Worm (Caenorhabditis elegans) whole organism, young adult: Measurements from ENCODE around the gene R10H10.7.
A peak's percentile ranks its signal among the peaks of the same experiment; 100 is the strongest.

Experiments
- B0336.3 ChIP-seq: fragments of 200-800 bp; sonication (Bioruptor generic); IDR thresholded peaks from 2 replicates; pipeline ENCODE4 v1.3.6; 2022; ENCODE audit warnings: missing genetic modification characterization, missing compliant biosample characterization
- C06A6.2 ChIP-seq: fragments of 200-800 bp; sonication (Bioruptor generic); conservative IDR thresholded peaks from 2 replicates; pipeline ENCODE4 v1.3.6; 2022; ENCODE audit warnings: missing genetic modification characterization, missing compliant biosample characterization
- F49E8.2 ChIP-seq: sonication (generic microtip); optimal IDR thresholded peaks from 3 replicates; lab custom pipeline; 2017; ENCODE audit warnings: missing genetic modification characterization, mild to moderate bottlenecking, missing compliant biosample characterization, antibody characterized with exemption, moderate library complexity; ENCODE audit not compliant: insufficient read depth
- F55B11.4 ChIP-seq: sonication (generic microtip); optimal IDR thresholded peaks from 2 replicates; lab custom pipeline; 2016; ENCODE audit warnings: missing compliant biosample characterization, missing genetic modification characterization, borderline replicate concordance; ENCODE audit not compliant: insufficient read depth
- F57A8.1 ChIP-seq: fragments of 200-800 bp; sonication (Bioruptor generic); optimal IDR thresholded peaks from 2 replicates; lab custom pipeline; 2018; ENCODE audit warnings: mild to moderate bottlenecking, missing genetic modification characterization, moderate library complexity, missing compliant biosample characterization
- F57C9.4 ChIP-seq: sonication (generic microtip); optimal IDR thresholded peaks from 2 replicates; lab custom pipeline; 2017; ENCODE audit warnings: mild to moderate bottlenecking, missing genetic modification characterization, missing compliant biosample characterization
- K11D2.4 ChIP-seq: fragments of 200-800 bp; sonication (Bioruptor generic); IDR thresholded peaks from 2 replicates; pipeline ENCODE4 v1.3.6; 2022; ENCODE audit warnings: missing genetic modification reagents, missing genetic modification characterization, missing compliant biosample characterization
- K12H6.12 ChIP-seq: fragments of 200-800 bp; sonication (Bioruptor generic); optimal IDR thresholded peaks from 2 replicates; lab custom pipeline; 2018; ENCODE audit warnings: mild to moderate bottlenecking, missing genetic modification characterization, missing compliant biosample characterization
- Y53F4B.3 ChIP-seq: fragments of 200-800 bp; sonication (Bioruptor generic); IDR thresholded peaks from 2 replicates; pipeline ENCODE4 v1.3.6; 2022; ENCODE audit warnings: missing genetic modification reagents, missing genetic modification characterization, missing compliant biosample characterization
- Y79H2A.3 ChIP-seq: fragments of 200-800 bp; sonication (Bioruptor generic); conservative IDR thresholded peaks from 2 replicates; pipeline ENCODE4 v1.3.6; 2022; ENCODE audit warnings: missing genetic modification reagents, missing genetic modification characterization, missing compliant biosample characterization
- Y95B8A.8 ChIP-seq: fragments of 200-800 bp; sonication (Bioruptor generic); IDR thresholded peaks from 2 replicates; pipeline ENCODE4 v1.3.6; 2022; ENCODE audit warnings: missing genetic modification reagents, missing genetic modification characterization, missing compliant biosample characterization
- ZK185.1 ChIP-seq: sonication (generic microtip); optimal IDR thresholded peaks from 2 replicates; lab custom pipeline; 2016; ENCODE audit warnings: mild to moderate bottlenecking, missing genetic modification characterization, missing compliant biosample characterization; ENCODE audit not compliant: poor library complexity, severe bottlenecking
- ccch-3 ChIP-seq: fragments of 200-800 bp; sonication (Bioruptor generic); optimal IDR thresholded peaks from 2 replicates; lab custom pipeline; 2018; ENCODE audit warnings: mild to moderate bottlenecking, missing genetic modification characterization, missing compliant biosample characterization
- cebp-2 ChIP-seq: fragments of 200-800 bp; sonication (Bioruptor generic); IDR thresholded peaks from 2 replicates; pipeline ENCODE4 v1.3.6; 2022; ENCODE audit warnings: missing genetic modification characterization, missing compliant biosample characterization
- ceh-27 ChIP-seq: fragments of 200-800 bp; sonication (Bioruptor generic); optimal IDR thresholded peaks from 2 replicates; lab custom pipeline; 2018; ENCODE audit warnings: mild to moderate bottlenecking, missing genetic modification characterization, moderate library complexity, missing compliant biosample characterization
- ceh-40 ChIP-seq: fragments of 200-800 bp; sonication (Bioruptor generic); IDR thresholded peaks from 2 replicates; pipeline ENCODE4 v1.3.6; 2022; ENCODE audit warnings: missing genetic modification characterization, missing compliant biosample characterization
- ceh-58 ChIP-seq: fragments of 200-800 bp; sonication (Bioruptor generic); IDR thresholded peaks from 2 replicates; pipeline ENCODE4 v1.3.6; 2022; ENCODE audit warnings: missing genetic modification characterization, missing compliant biosample characterization
- ceh-91 ChIP-seq: fragments of 200-800 bp; sonication (Bioruptor generic); IDR thresholded peaks from 2 replicates; pipeline ENCODE4 v1.3.6; 2022; ENCODE audit warnings: missing genetic modification reagents, missing genetic modification characterization, missing compliant biosample characterization
- dpl-1 ChIP-seq: fragments of 150-350 bp; optimal IDR thresholded peaks from 2 replicates; lab custom pipeline; 2014; ENCODE audit warnings: missing biosample characterization, missing genetic modification reagents, missing genetic modification characterization
- ekl-4 ChIP-seq: fragments of 200-800 bp; sonication (Bioruptor generic); IDR thresholded peaks from 2 replicates; pipeline ENCODE4 v1.3.6; 2022; ENCODE audit warnings: missing genetic modification reagents, missing genetic modification characterization, missing compliant biosample characterization
- hlh-12 ChIP-seq: sonication (generic microtip); optimal IDR thresholded peaks from 2 replicates; lab custom pipeline; 2016; ENCODE audit warnings: missing genetic modification characterization, missing compliant biosample characterization
- hmg-1.2 ChIP-seq: fragments of 200-800 bp; sonication (Bioruptor generic); IDR thresholded peaks from 2 replicates; pipeline ENCODE4 v1.3.6; 2022; ENCODE audit warnings: missing genetic modification reagents, missing genetic modification characterization, missing compliant biosample characterization
- hrde-1 ChIP-seq: sonication (generic microtip); optimal IDR thresholded peaks from 2 replicates; lab custom pipeline; 2016; ENCODE audit warnings: missing genetic modification characterization, mild to moderate bottlenecking, missing compliant biosample characterization, moderate library complexity, missing genotype, missing genetic modification reagents, borderline replicate concordance
- lin-35 ChIP-seq, 3 experiments: fragments of 150-350 bp in 2 of 3; sonication (generic microtip) in 1 of 3; optimal IDR thresholded peaks; 2 replicates each; lab custom pipeline; 2014 to 2018; ENCODE audit warnings: missing biosample characterization in 3 of 3, missing genetic modification characterization in 3 of 3, missing genetic modification reagents in 3 of 3
- lsl-1 ChIP-seq: fragments of 200-800 bp; sonication (Bioruptor generic); optimal IDR thresholded peaks from 2 replicates; lab custom pipeline; 2018; ENCODE audit warnings: mild to moderate bottlenecking, missing genetic modification characterization, moderate library complexity, missing compliant biosample characterization
- madf-6 ChIP-seq: fragments of 200-800 bp; sonication (Bioruptor generic); IDR thresholded peaks from 2 replicates; pipeline ENCODE4 v1.3.6; 2022; ENCODE audit warnings: missing genetic modification reagents, missing genetic modification characterization, missing compliant biosample characterization
- nfyb-1 ChIP-seq: fragments of 200-800 bp; sonication (Bioruptor generic); IDR thresholded peaks from 2 replicates; pipeline ENCODE4 v1.3.6; 2022; ENCODE audit warnings: missing genetic modification reagents, missing genetic modification characterization, missing compliant biosample characterization
- nhr-179 ChIP-seq: sonication (generic microtip); optimal IDR thresholded peaks from 2 replicates; lab custom pipeline; 2016; ENCODE audit warnings: mild to moderate bottlenecking, missing genetic modification characterization, missing compliant biosample characterization
- nhr-27 ChIP-seq: fragments of 200-800 bp; sonication (Bioruptor generic); optimal IDR thresholded peaks from 2 replicates; lab custom pipeline; 2018; ENCODE audit warnings: mild to moderate bottlenecking, missing genetic modification characterization, moderate library complexity, missing compliant biosample characterization
- nhr-80 ChIP-seq: sonication (generic microtip); optimal IDR thresholded peaks from 2 replicates; lab custom pipeline; 2016; ENCODE audit warnings: missing genetic modification characterization, missing compliant biosample characterization
- nhr-90 ChIP-seq: sonication (generic microtip); optimal IDR thresholded peaks from 2 replicates; lab custom pipeline; 2016; ENCODE audit warnings: missing genotype, mild to moderate bottlenecking, missing genetic modification characterization, missing compliant biosample characterization
- pbrm-1 ChIP-seq: fragments of 200-800 bp; sonication (Bioruptor generic); IDR thresholded peaks from 2 replicates; pipeline ENCODE4 v1.3.6; 2022; ENCODE audit warnings: missing genetic modification reagents, missing genetic modification characterization, missing compliant biosample characterization
- repo-1 ChIP-seq: sonication (generic microtip); optimal IDR thresholded peaks from 2 replicates; lab custom pipeline; 2017; ENCODE audit warnings: mild to moderate bottlenecking, missing genetic modification characterization, missing compliant biosample characterization
- rpc-1 ChIP-seq, 2 experiments: fragments of 150-350 bp in 1 of 2; sonication (generic microtip) in 1 of 2; optimal IDR thresholded peaks; 2 replicates each; lab custom pipeline; 2014 to 2018; ENCODE audit warnings: missing biosample characterization in 1 of 2, missing genetic modification characterization in 1 of 2, missing genetic modification reagents in 1 of 2, missing genotype in 1 of 2
- sea-2 ChIP-seq: fragments of 200-800 bp; sonication (Bioruptor generic); IDR thresholded peaks from 2 replicates; pipeline ENCODE4 v1.3.6; 2022; ENCODE audit warnings: missing genetic modification characterization, missing compliant biosample characterization
- snpc-1.1 ChIP-seq: sonication (generic microtip); optimal IDR thresholded peaks from 2 replicates; lab custom pipeline; 2017; ENCODE audit warnings: missing genetic modification characterization, mild to moderate bottlenecking, missing compliant biosample characterization, antibody characterized with exemption, moderate library complexity, missing genotype, missing genetic modification reagents; ENCODE audit not compliant: insufficient read depth
- snpc-4 ChIP-seq, 5 experiments: fragments of 150-350 bp in 1 of 5; sonication (generic microtip) in 4 of 5; optimal IDR thresholded peaks; 2 replicates each; lab custom pipeline; 2014 to 2018; ENCODE audit warnings: missing genetic modification characterization in 5 of 5, missing biosample characterization in 3 of 5, antibody characterized with exemption in 2 of 5, mild to moderate bottlenecking in 2 of 5, missing compliant biosample characterization in 2 of 5, missing genotype in 2 of 5, moderate library complexity in 2 of 5, missing genetic modification reagents in 1 of 5
- somi-1 ChIP-seq: fragments of 200-800 bp; sonication (Bioruptor generic); optimal IDR thresholded peaks from 2 replicates; lab custom pipeline; 2018; ENCODE audit warnings: mild to moderate bottlenecking, missing genetic modification characterization, missing compliant biosample characterization
- sptf-2 ChIP-seq: fragments of 200-800 bp; sonication (Bioruptor generic); optimal IDR thresholded peaks from 2 replicates; lab custom pipeline; 2018; ENCODE audit warnings: mild to moderate bottlenecking, missing genetic modification characterization, missing compliant biosample characterization
- tbx-9 ChIP-seq: sonication (generic microtip); optimal IDR thresholded peaks from 2 replicates; lab custom pipeline; 2016; ENCODE audit warnings: borderline replicate concordance, missing genetic modification characterization, inconsistent platforms, missing compliant biosample characterization
- tlf-1 ChIP-seq: fragments of 200-800 bp; sonication (Bioruptor generic); optimal IDR thresholded peaks from 2 replicates; lab custom pipeline; 2018; ENCODE audit warnings: mild to moderate bottlenecking, missing genetic modification characterization, missing compliant biosample characterization
- zfh-2 ChIP-seq: fragments of 200-800 bp; sonication (Bioruptor generic); conservative IDR thresholded peaks from 2 replicates; pipeline ENCODE4 v1.3.6; 2022; ENCODE audit warnings: missing genetic modification reagents, missing genetic modification characterization, missing compliant biosample characterization
- zim-3 ChIP-seq: sonication (generic microtip); optimal IDR thresholded peaks from 2 replicates; lab custom pipeline; 2017; ENCODE audit warnings: mild to moderate bottlenecking, missing genetic modification characterization, moderate library complexity, missing compliant biosample characterization
- ztf-18 ChIP-seq: sonication (generic microtip); optimal IDR thresholded peaks from 2 replicates; lab custom pipeline; 2016; ENCODE audit warnings: missing genotype, mild to moderate bottlenecking, missing genetic modification characterization, missing compliant biosample characterization
- ztf-25 ChIP-seq: fragments of 200-800 bp; sonication (Bioruptor generic); IDR thresholded peaks from 2 replicates; pipeline ENCODE4 v1.3.6; 2022; ENCODE audit warnings: missing genetic modification reagents, missing genetic modification characterization, missing compliant biosample characterization
- ztf-26 ChIP-seq: sonication (generic microtip); optimal IDR thresholded peaks from 2 replicates; lab custom pipeline; 2017; ENCODE audit warnings: missing genetic modification characterization, missing compliant biosample characterization
- ztf-6 ChIP-seq: fragments of 200-800 bp; sonication (Bioruptor generic); IDR thresholded peaks from 2 replicates; pipeline ENCODE4 v1.3.6; 2022; ENCODE audit warnings: missing genetic modification reagents, missing genetic modification characterization, missing compliant biosample characterization

The R10H10.7 gene

ce11 chrIV:10373772-10374288 is 39.9 kb downstream of the R10H10.7 start, which contains the start of gene mpz-5 (continued):
- TF ChIP-seq hmg-1.2 (GFP tag; lab: Robert Waterston, UW) (peak; percentile 50), nhr-90 (no peak), nfyb-1 (GFP tag; lab: Robert Waterston, UW) (peak; percentile 67), Y95B8A.8 (GFP tag; lab: Robert Waterston, UW) (no peak), snpc-4 (GFP tag; optimal IDR thresholded peaks at IDR 0.05; lab: Kevin White, UChicago) (peak; percentile 38), snpc-4 (tag; optimal IDR thresholded peaks at IDR 0.05; lab: Kevin White, UChicago) (peak in 3 of 4 experiments; percentile 40 to 58 (median 55)), F55B11.4 (tag; lab: Kevin White, UChicago) (no peak), cebp-2 (GFP tag; lab: Robert Waterston, UW) (no peak), F57A8.1 (no peak), ztf-26 (tag; lab: Kevin White, UChicago) (no peak), ztf-25 (GFP tag; lab: Robert Waterston, UW) (no peak), tlf-1 (GFP tag; lab: Kevin White, UChicago) (peak; percentile 6), somi-1 (GFP tag; lab: Kevin White, UChicago) (no peak), nhr-27 (tag; lab: Kevin White, UChicago) (no peak), pbrm-1 (peak; percentile 68; the same call in 1 of the 2 replicates), ceh-27 (no peak), Y53F4B.3 (GFP tag; lab: Robert Waterston, UW) (no peak), snpc-1.1 (tag; lab: Kevin White, UChicago) (no peak), Y79H2A.3 (GFP tag; lab: Robert Waterston, UW) (no peak), dpl-1 (GFP tag; lab: Kevin White, UChicago) (peak; percentile 11), nhr-80 (tag; lab: Kevin White, UChicago) (no peak), madf-6 (peak; percentile 54; the same call in 1 of the 2 replicates), ceh-40 (GFP tag; lab: Robert Waterston, UW) (no peak), sea-2 (GFP tag; lab: Robert Waterston, UW) (no peak), hlh-12 (tag; lab: Kevin White, UChicago) (no peak), F57C9.4 (tag; lab: Kevin White, UChicago) (no peak), C06A6.2 (no peak), ceh-91 (GFP tag; lab: Robert Waterston, UW) (no peak), rpc-1 (optimal IDR thresholded peaks at IDR 0.05; lab: Kevin White, UChicago) (no peak), rpc-1 (tag; optimal IDR thresholded peaks at IDR 0.05; lab: Kevin White, UChicago) (no peak), ZK185.1 (tag; lab: Kevin White, UChicago) (peak; percentile 57), hrde-1 (peak; percentile 34), B0336.3 (GFP tag; lab: Robert Waterston, UW) (peak; percentile 46; the same call in 1 of the 2 replicates), zfh-2 (GFP tag; lab: Robert Waterston, UW) (no peak), nhr-179 (tag; lab: Kevin White, UChicago) (no peak), lsl-1 (GFP tag; lab: Kevin White, UChicago) (peak; percentile 50), ceh-58 (GFP tag; lab: Robert Waterston, UW) (no peak), K12H6.12 (tag; lab: Kevin White, UChicago) (no peak), sptf-2 (GFP tag; lab: Kevin White, UChicago) (no peak), lin-35 (GFP tag; optimal IDR thresholded peaks at IDR 0.05; lab: Kevin White, UChicago) (peak in 1 of 3 experiments; percentile 64), tbx-9 (tag; lab: Kevin White, UChicago) (no peak), repo-1 (tag; lab: Kevin White, UChicago) (no peak), zim-3 (tag; lab: Kevin White, UChicago) (no peak), ccch-3 (GFP tag; lab: Kevin White, UChicago) (no peak), ztf-18 (tag; lab: Kevin White, UChicago) (peak; percentile 96), ekl-4 (GFP tag; lab: Robert Waterston, UW) (no peak), K11D2.4 (GFP tag; lab: Robert Waterston, UW) (0 out of 2 replicates have a peak, but pooled peaks have one; percentile 39), ztf-6 (GFP tag; lab: Robert Waterston, UW) (no peak), F49E8.2 (tag; lab: Kevin White, UChicago) (peak; percentile 12)
